Fruit fly (Drosophila melanogaster): ENCODE data around the gene CG4577.

DNA sequence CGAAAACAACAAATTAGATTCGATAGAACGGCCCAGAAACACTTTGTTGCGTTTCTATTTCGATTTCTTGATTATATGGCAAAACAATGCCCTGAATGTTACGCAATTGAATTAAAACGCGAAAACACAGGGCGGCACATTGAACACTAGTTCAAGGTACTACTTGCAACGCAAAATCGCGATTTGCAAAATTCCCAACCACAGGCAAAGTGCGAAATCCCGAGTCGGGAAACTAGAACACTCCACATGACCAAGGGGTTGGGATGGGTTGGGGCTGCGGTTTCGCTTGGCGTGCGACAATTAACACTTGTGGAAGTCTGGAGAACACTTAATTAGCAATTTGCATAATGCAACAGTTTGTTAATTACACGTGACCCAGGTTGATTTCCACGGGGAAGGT lies 10.2 kb upstream of the CG4577 start:
- TF ChIP-seq CG4318 (GFP tag; optimal IDR thresholded peaks at IDR 0.05) (no peak), Blimp-1 (GFP tag; optimal IDR thresholded peaks at IDR 0.05) (no peak), fkh (GFP tag; optimal IDR thresholded peaks at IDR 0.05) (no peak), OdsH (GFP tag; optimal IDR thresholded peaks at IDR 0.05) (no peak), CG6854 (GFP tag; optimal IDR thresholded peaks at IDR 0.05) (no peak), Sox14 (GFP tag; optimal IDR thresholded peaks at IDR 0.05) (no peak)
